Fruit fly (Drosophila melanogaster) whole organism, embryonic: ENCODE results near the gene CG9961.
A peak's percentile ranks its signal among the peaks of the same experiment; 100 is the strongest.

Experiments
- Ada2b ChIP-seq: fragments of 200-800 bp; sonication (Bioruptor generic); IDR thresholded peaks from 2 replicates; pipeline ENCODE4 v1.3.6; 2022; ENCODE audit warnings: missing biosample characterization, missing genetic modification characterization
- Atf6 ChIP-seq: fragments of 200-800 bp; sonication (Bioruptor generic); IDR thresholded peaks from 2 replicates; pipeline ENCODE4 v1.3.6; 2022; ENCODE audit warnings: missing biosample characterization, missing genetic modification characterization
- CG10147 ChIP-seq: fragments of 200-800 bp; sonication (Bioruptor generic); optimal IDR thresholded peaks from 2 replicates; lab custom pipeline; 2019; ENCODE audit warnings: missing biosample characterization, mild to moderate bottlenecking, missing genetic modification characterization, moderate library complexity
- CG10431 ChIP-seq: fragments of 200-800 bp; sonication (Bioruptor generic); optimal IDR thresholded peaks from 3 replicates; lab custom pipeline; 2018; ENCODE audit warnings: missing biosample characterization, mild to moderate bottlenecking, missing genetic modification characterization
- CG10462 ChIP-seq: fragments of 200-800 bp; sonication (Bioruptor generic); optimal IDR thresholded peaks from 2 replicates; lab custom pipeline; 2016; ENCODE audit warnings: missing biosample characterization, missing genetic modification characterization
- CG11504 ChIP-seq: fragments of 200-800 bp; sonication (Bioruptor generic); optimal IDR thresholded peaks from 3 replicates; lab custom pipeline; 2019; ENCODE audit warnings: missing biosample characterization, mild to moderate bottlenecking, missing genetic modification characterization, moderate library complexity
- CG11696 ChIP-seq: fragments of 200-800 bp; sonication (Bioruptor generic); IDR thresholded peaks from 2 replicates; pipeline ENCODE4 v1.3.6; 2022; ENCODE audit warnings: missing biosample characterization, missing genetic modification characterization
- CG12391 ChIP-seq: fragments of 200-800 bp; sonication (Bioruptor generic); optimal IDR thresholded peaks from 3 replicates; lab custom pipeline; 2018; ENCODE audit warnings: missing biosample characterization, mild to moderate bottlenecking, missing genetic modification characterization, moderate library complexity
- CG12659 ChIP-seq: fragments of 200-800 bp; sonication (Bioruptor generic); optimal IDR thresholded peaks from 3 replicates; lab custom pipeline; 2017; ENCODE audit warnings: mild to moderate bottlenecking, missing biosample characterization, missing genetic modification reagents, missing genetic modification characterization
- CG13123 ChIP-seq: fragments of 200-800 bp; sonication (Bioruptor generic); optimal IDR thresholded peaks from 2 replicates; lab custom pipeline; 2016; ENCODE audit warnings: missing biosample characterization, missing genetic modification characterization
- CG14014 ChIP-seq: fragments of 200-800 bp; sonication (Bioruptor generic); IDR thresholded peaks from 2 replicates; pipeline ENCODE4 v1.3.6; 2022; ENCODE audit warnings: missing biosample characterization, missing genetic modification characterization
- CG14667 ChIP-seq: fragments of 200-800 bp; sonication (Bioruptor generic); IDR thresholded peaks from 2 replicates; pipeline ENCODE4 v1.3.6; 2022; ENCODE audit warnings: missing biosample characterization, missing genetic modification characterization
- CG17361 ChIP-seq: fragments of 200-800 bp; sonication (Bioruptor generic); IDR thresholded peaks from 3 replicates; pipeline ENCODE4 v1.3.6; 2022; ENCODE audit warnings: missing biosample characterization, missing genetic modification characterization
- CG2120 ChIP-seq: fragments of 200-800 bp; sonication (Bioruptor generic); optimal IDR thresholded peaks from 3 replicates; lab custom pipeline; 2016; ENCODE audit warnings: missing biosample characterization, missing genetic modification characterization
- CG2202 ChIP-seq: fragments of 200-800 bp; sonication (Bioruptor generic); optimal IDR thresholded peaks from 2 replicates; lab custom pipeline; 2018; ENCODE audit warnings: missing biosample characterization, mild to moderate bottlenecking, missing genetic modification characterization
- CG2678 ChIP-seq: fragments of 200-800 bp; sonication (Bioruptor generic); optimal IDR thresholded peaks from 3 replicates; lab custom pipeline; 2019; ENCODE audit warnings: missing biosample characterization, mild to moderate bottlenecking, missing genetic modification characterization, moderate library complexity
- CG2889 ChIP-seq: fragments of 200-800 bp; sonication (Bioruptor generic); IDR thresholded peaks from 3 replicates; pipeline ENCODE4 v1.3.6; 2022; ENCODE audit warnings: missing biosample characterization, missing genetic modification characterization
- CG32767 ChIP-seq: fragments of 200-800 bp; sonication (Bioruptor generic); IDR thresholded peaks from 2 replicates; pipeline ENCODE4 v1.3.6; 2022; ENCODE audit warnings: missing biosample characterization, missing genetic modification characterization
- CG33213 ChIP-seq: fragments of 200-800 bp; sonication (Bioruptor generic); optimal IDR thresholded peaks from 3 replicates; lab custom pipeline; 2016; ENCODE audit warnings: missing biosample characterization, missing genetic modification characterization
- CG34376 ChIP-seq: fragments of 200-800 bp; sonication (Bioruptor generic); optimal IDR thresholded peaks from 2 replicates; lab custom pipeline; 2018; ENCODE audit warnings: missing biosample characterization, mild to moderate bottlenecking, missing genetic modification characterization
- CG3726 ChIP-seq: fragments of 200-800 bp; sonication (Bioruptor generic); IDR thresholded peaks from 3 replicates; pipeline ENCODE4, ENCODE4 v1.3.6; 2022; ENCODE audit warnings: missing biosample characterization, missing genetic modification characterization
- CG4282 ChIP-seq: fragments of 200-800 bp; sonication (Bioruptor generic); optimal IDR thresholded peaks from 2 replicates; lab custom pipeline; 2016; ENCODE audit warnings: missing biosample characterization, missing genetic modification characterization
- CG4328 ChIP-seq: fragments of 200-800 bp; sonication (Bioruptor generic); optimal IDR thresholded peaks from 3 replicates; lab custom pipeline; 2017; ENCODE audit warnings: missing biosample characterization, missing genetic modification reagents, missing genetic modification characterization
- CG4854 ChIP-seq: fragments of 200-800 bp; sonication (Bioruptor generic); optimal IDR thresholded peaks from 2 replicates; lab custom pipeline; 2016; ENCODE audit warnings: missing biosample characterization, missing genetic modification characterization, inconsistent platforms
- CG5953 ChIP-seq: fragments of 200-800 bp; sonication (Bioruptor generic); IDR thresholded peaks from 2 replicates; pipeline ENCODE4 v1.3.6; 2022; ENCODE audit warnings: missing biosample characterization, missing genetic modification characterization
- CG7786 ChIP-seq: fragments of 200-800 bp; sonication (Bioruptor generic); optimal IDR thresholded peaks from 2 replicates; lab custom pipeline; 2016; ENCODE audit warnings: missing biosample characterization, missing genetic modification characterization
- CG7839 ChIP-seq: fragments of 200-800 bp; sonication (Bioruptor generic); optimal IDR thresholded peaks from 3 replicates; lab custom pipeline; 2018; ENCODE audit warnings: missing biosample characterization, mild to moderate bottlenecking, missing genetic modification characterization, moderate library complexity
- CG9876 ChIP-seq: fragments of 200-800 bp; sonication (Bioruptor generic); optimal IDR thresholded peaks from 2 replicates; lab custom pipeline; 2016; ENCODE audit warnings: missing biosample characterization, missing genetic modification characterization
- CTCF ChIP-seq: fragments of 200-800 bp; sonication (Bioruptor generic); optimal IDR thresholded peaks from 2 replicates; lab custom pipeline; 2017; ENCODE audit warnings: missing biosample characterization, mild to moderate bottlenecking, missing genetic modification characterization, moderate library complexity
- Dbx ChIP-seq: fragments of 200-800 bp; sonication (Bioruptor generic); IDR thresholded peaks from 3 replicates; pipeline ENCODE4 v1.3.6; 2022; ENCODE audit warnings: missing biosample characterization, missing genetic modification characterization
- Fer2 ChIP-seq: fragments of 200-800 bp; sonication (Bioruptor generic); optimal IDR thresholded peaks from 2 replicates; lab custom pipeline; 2018; ENCODE audit warnings: missing biosample characterization, mild to moderate bottlenecking, missing genetic modification characterization, moderate library complexity
- Gsc ChIP-seq: fragments of 200-800 bp; sonication (Bioruptor generic); IDR thresholded peaks from 2 replicates; pipeline ENCODE4 v1.3.6; 2022; ENCODE audit warnings: missing biosample characterization, missing genetic modification characterization
- Gug ChIP-seq: fragments of 200-800 bp; sonication (Bioruptor generic); IDR thresholded peaks from 4 replicates; pipeline ENCODE4 v1.3.6; 2022; ENCODE audit warnings: missing biosample characterization, missing genetic modification characterization
- NFAT ChIP-seq: fragments of 200-800 bp; sonication (Bioruptor generic); IDR thresholded peaks from 2 replicates; pipeline ENCODE4 v1.3.6; 2022; ENCODE audit warnings: missing biosample characterization, missing genetic modification characterization
- Rx ChIP-seq: fragments of 200-800 bp; sonication (Bioruptor generic); IDR thresholded peaks from 2 replicates; pipeline ENCODE4 v1.3.6; 2022; ENCODE audit warnings: missing biosample characterization, missing genetic modification characterization
- Stat92E ChIP-seq, 3 experiments: fragments of >200 bp in 2 of 3; fragments of 200-800 bp in 1 of 3; sonication (Bioruptor generic) in 1 of 3; optimal IDR thresholded peaks; 2 replicates each; lab custom pipeline; 2017 to 2019; ENCODE audit warnings: missing biosample characterization in 3 of 3, missing genetic modification characterization in 3 of 3, mild to moderate bottlenecking in 1 of 3, moderate library complexity in 1 of 3
- TFAM ChIP-seq: fragments of 200-800 bp; sonication (Bioruptor generic); optimal IDR thresholded peaks from 2 replicates; lab custom pipeline; 2017; ENCODE audit warnings: missing biosample characterization, missing genetic modification characterization, inconsistent platforms
- Xrp1 ChIP-seq: fragments of 200-800 bp; sonication (Bioruptor generic); IDR thresholded peaks from 2 replicates; pipeline ENCODE4 v1.3.6; 2022; ENCODE audit warnings: missing biosample characterization, missing genetic modification characterization
- cg ChIP-seq: fragments of 200-800 bp; sonication (Bioruptor generic); optimal IDR thresholded peaks from 3 replicates; lab custom pipeline; 2019; ENCODE audit warnings: missing biosample characterization, mild to moderate bottlenecking, missing genetic modification characterization, moderate library complexity
- crc ChIP-seq: fragments of 200-800 bp; sonication (Bioruptor generic); optimal IDR thresholded peaks from 2 replicates; lab custom pipeline; 2016; ENCODE audit warnings: missing biosample characterization, missing genetic modification characterization
- crp ChIP-seq, 2 experiments: fragments of 200-800 bp; sonication (Bioruptor generic); optimal IDR thresholded peaks; 2 replicates in 1 of 2; 3 replicates in 1 of 2; lab custom pipeline; 2017; ENCODE audit warnings: missing biosample characterization in 2 of 2, missing genetic modification characterization in 2 of 2, mild to moderate bottlenecking in 1 of 2, moderate library complexity in 1 of 2
- grn ChIP-seq: fragments of 200-800 bp; sonication (Bioruptor generic); optimal IDR thresholded peaks from 3 replicates; lab custom pipeline; 2017; ENCODE audit warnings: missing biosample characterization, missing genetic modification characterization
- hbn ChIP-seq: fragments of 200-800 bp; sonication (Bioruptor generic); IDR thresholded peaks from 2 replicates; pipeline ENCODE4 v1.3.6; 2022; ENCODE audit warnings: missing biosample characterization, missing genetic modification characterization; ENCODE audit not compliant: partially characterized antibody
- lov ChIP-seq, 2 experiments: fragments of 200-800 bp in 1 of 2; fragments of >200 bp in 1 of 2; sonication (Bioruptor generic) in 1 of 2; IDR thresholded peaks in 1 of 2; optimal IDR thresholded peaks in 1 of 2; 2 replicates in 1 of 2; 3 replicates in 1 of 2; pipeline versions ENCODE4 v1.3.6 to Lab custom; 2017 to 2022; ENCODE audit warnings: missing biosample characterization in 1 of 2, missing genetic modification characterization in 1 of 2
- mirr ChIP-seq: fragments of 200-800 bp; sonication (Bioruptor generic); optimal IDR thresholded peaks from 3 replicates; lab custom pipeline; 2018; ENCODE audit warnings: missing biosample characterization, mild to moderate bottlenecking, missing genetic modification characterization
- odd ChIP-seq: fragments of 200-800 bp; sonication (Bioruptor generic); optimal IDR thresholded peaks from 2 replicates; lab custom pipeline; 2017; ENCODE audit warnings: missing biosample characterization, mild to moderate bottlenecking, missing genetic modification characterization
- pan ChIP-seq, 4 experiments: fragments of >200 bp in 3 of 4; fragments of 200-800 bp in 1 of 4; sonication (Bioruptor generic) in 1 of 4; optimal IDR thresholded peaks in 3 of 4; IDR thresholded peaks in 1 of 4; 2 replicates each; pipeline versions ENCODE4 v1.3.6 to Lab custom; 2017 to 2022; ENCODE audit warnings: missing biosample characterization in 2 of 4, missing genetic modification characterization in 2 of 4, mixed read lengths in 1 of 4
- so ChIP-seq: fragments of 200-800 bp; sonication (Bioruptor generic); IDR thresholded peaks from 3 replicates; pipeline ENCODE4 v1.3.6; 2022; ENCODE audit warnings: missing biosample characterization, missing genetic modification characterization
- stc ChIP-seq: fragments of 200-800 bp; sonication (Bioruptor generic); IDR thresholded peaks from 2 replicates; pipeline ENCODE4 v1.3.6; 2022; ENCODE audit warnings: missing biosample characterization, missing genetic modification characterization
- zen ChIP-seq: fragments of 200-800 bp; sonication (Bioruptor generic); optimal IDR thresholded peaks from 3 replicates; lab custom pipeline; 2018; ENCODE audit warnings: missing biosample characterization, mild to moderate bottlenecking, missing genetic modification characterization, moderate library complexity

CG9961 gene

dm6 chr2L:2759654-2760053, 14.9 kb upstream of the CG9961 start, which contains the start of the genes HemK2, Snapin and Tnpo-SR (continued):
- peak; percentile 93 for TF ChIP-seq CG2678 (tag; lab: Kevin White, UChicago)
- peak; percentile 84 for TF ChIP-seq stc (GFP tag; lab: Robert Waterston, UW)
- peak; percentile 82 for TF ChIP-seq CG10462 (GFP tag; lab: Kevin White, UChicago)
- peak; percentile 96 for TF ChIP-seq CG2120 (GFP tag; lab: Kevin White, UChicago)
- peak; percentile 63 for TF ChIP-seq crc (GFP tag; lab: Kevin White, UChicago)
- TF ChIP-seq Gug (GFP tag; lab: Robert Waterston, UW), result peak; percentile 90
- TF ChIP-seq TFAM, result no peak
- peak; percentile 83 for TF ChIP-seq CG2889 (GFP tag; lab: Robert Waterston, UW)
- peak; percentile 88 for TF ChIP-seq Atf6 (GFP tag; lab: Robert Waterston, UW)
- peak; percentile 94 for TF ChIP-seq NFAT
- peak; percentile 97 for TF ChIP-seq hbn (GFP tag; lab: Robert Waterston, UW)
- TF ChIP-seq CG5953 (GFP tag; lab: Robert Waterston, UW), result peak; percentile 79
- peak; percentile 92 for TF ChIP-seq CG10147 (GFP tag; lab: Kevin White, UChicago)
- peak; percentile 90 for TF ChIP-seq CG14667 (GFP tag; lab: Robert Waterston, UW)
- peak; percentile 85 for TF ChIP-seq Rx (GFP tag; lab: Robert Waterston, UW)
- TF ChIP-seq CG9876 (GFP tag; lab: Kevin White, UChicago), result peak; percentile 69
- TF ChIP-seq CG12391 (tag; lab: Kevin White, UChicago), result peak; percentile 96
- peak; percentile 92 for TF ChIP-seq CG34376 (GFP tag; lab: Kevin White, UChicago)
- peak; percentile 89 for TF ChIP-seq CG4854 (GFP tag; lab: Kevin White, UChicago)
- TF ChIP-seq zen (tag; lab: Kevin White, UChicago), result peak; percentile 97
- TF ChIP-seq CG4328, result peak; percentile 82
- no peak for TF ChIP-seq pan (optimal IDR thresholded peaks at IDR 0.05; lab: Kevin White, UChicago)
- TF ChIP-seq pan (GFP tag; optimal IDR thresholded peaks at IDR 0.05 in 1 of 2, IDR thresholded peaks at IDR 0.05 in 1 of 2), result peak in 1 of 2 experiments; percentile 95
- peak in 1 of 3 experiments; percentile 81 for TF ChIP-seq Stat92E (GFP tag; optimal IDR thresholded peaks at IDR 0.05; lab: Kevin White, UChicago)
- peak; percentile 91 for TF ChIP-seq CG11504 (tag; lab: Kevin White, UChicago)
- peak; percentile 96 for TF ChIP-seq CG12659 (GFP tag; lab: Kevin White, UChicago)
- peak; percentile 82 for TF ChIP-seq CG13123 (GFP tag; lab: Kevin White, UChicago)
- peak; percentile 89 for TF ChIP-seq CG33213 (GFP tag; lab: Kevin White, UChicago)
- TF ChIP-seq CG4282 (GFP tag; lab: Kevin White, UChicago), result peak; percentile 48
- peak; percentile 25 for TF ChIP-seq CTCF (GFP tag; lab: Kevin White, UChicago)
- peak; percentile 91 for TF ChIP-seq Ada2b
- TF ChIP-seq Xrp1 (GFP tag; lab: Robert Waterston, UW), result peak; percentile 95
- TF ChIP-seq grn, result peak; percentile 41
- no peak for TF ChIP-seq cg (GFP tag; lab: Kevin White, UChicago)
- peak in 1 of 2 experiments; percentile 63 for TF ChIP-seq crp (GFP tag; optimal IDR thresholded peaks at IDR 0.05; lab: Kevin White, UChicago)
- TF ChIP-seq CG32767 (GFP tag; lab: Robert Waterston, UW), result peak; percentile 83; the same call in 1 of the 2 replicates
- no peak for TF ChIP-seq lov (optimal IDR thresholded peaks at IDR 0.05; lab: Kevin White, UChicago)
- peak; percentile 89 for TF ChIP-seq lov (GFP tag; IDR thresholded peaks at IDR 0.05; lab: Robert Waterston, UW)
- TF ChIP-seq CG10431 (GFP tag; lab: Kevin White, UChicago), result peak; percentile 67
- peak; percentile 94 for TF ChIP-seq CG17361 (GFP tag; lab: Robert Waterston, UW)
- peak; percentile 86; the same call in 2 of the 3 replicates for TF ChIP-seq CG3726 (GFP tag; lab: Robert Waterston, UW)
- TF ChIP-seq Fer2, result peak; percentile 91
- peak; percentile 76 for TF ChIP-seq mirr (GFP tag; lab: Kevin White, UChicago)
- TF ChIP-seq CG2202 (tag; lab: Kevin White, UChicago), result peak; percentile 82
- peak; percentile 92 for TF ChIP-seq CG7839
- peak; percentile 78 for TF ChIP-seq odd
- peak; percentile 92 for TF ChIP-seq so (GFP tag; lab: Robert Waterston, UW)
- peak; percentile 77; the same call in 1 of the 2 replicates for TF ChIP-seq Gsc (GFP tag; lab: Robert Waterston, UW)
- TF ChIP-seq CG11696 (GFP tag; lab: Robert Waterston, UW), result peak; percentile 65
- peak; percentile 95 for TF ChIP-seq Dbx (GFP tag; lab: Robert Waterston, UW)
- peak; percentile 82 for TF ChIP-seq CG7786 (GFP tag; lab: Kevin White, UChicago)
- TF ChIP-seq CG14014, result peak; percentile 91
